Worm (Caenorhabditis elegans): ENCODE results near the gene hosl-1.

hosl-1 gene

ce11 chrX:4588462-4588861 is 48.5 kb upstream of the hosl-1 start, which contains the start of gene lnp-1:
TSS of gene lnp-1 (plus strand) at chrX:4588762.
- TF ChIP-seq daf-16 (GFP tag; optimal IDR thresholded peaks at IDR 0.05): no peak
- TF ChIP-seq daf-16 (tag; optimal IDR thresholded peaks at IDR 0.05): peak; percentile 69
- no peak for TF ChIP-seq nhr-237 (tag; optimal IDR thresholded peaks at IDR 0.05)
- no peak for TF ChIP-seq ctbp-1 (GFP tag; IDR thresholded peaks at IDR 0.05)
- TF ChIP-seq zip-11 (GFP tag; IDR thresholded peaks at IDR 0.05): no peak
- no peak for TF ChIP-seq lin-38 (GFP tag; IDR thresholded peaks at IDR 0.05)

DNA sequence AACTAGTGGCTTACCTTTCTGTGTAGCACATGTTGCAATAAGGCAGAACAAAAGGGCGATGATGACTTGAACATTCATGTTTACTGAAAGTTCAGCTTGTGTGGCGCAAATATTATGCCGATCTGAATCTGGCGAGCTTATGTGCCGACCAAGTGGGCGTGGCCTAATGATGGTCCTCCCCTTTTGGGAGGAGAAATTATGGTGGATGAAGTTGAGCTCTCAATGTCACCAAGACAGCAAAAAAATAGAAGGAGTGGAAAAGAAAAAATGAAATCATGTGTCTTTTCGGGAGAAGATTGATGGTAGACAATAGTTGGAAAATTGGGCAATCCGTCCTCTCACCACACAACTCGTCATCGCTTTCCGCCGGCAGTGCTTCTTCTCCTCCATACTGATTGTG is 44.7 kb upstream of the hosl-1 start, which contains the start of gene flp-12:
flp-12 (minus strand) TSS at position 101 of the 400 bp plus-strand sequence.
- TF ChIP-seq hif-1 (tag; optimal IDR thresholded peaks at IDR 0.05) (no peak), T26A8.4 (GFP tag; IDR thresholded peaks at IDR 0.05) (no peak), nhr-6 (tag; optimal IDR thresholded peaks at IDR 0.05) (no peak), ceh-28 (tag; optimal IDR thresholded peaks at IDR 0.05) (no peak), zfp-3 (GFP tag; conservative IDR thresholded peaks at IDR 0.05) (no peak), duxl-1 (tag; optimal IDR thresholded peaks at IDR 0.05; ENCODE audit: poor library complexity) (no peak), daf-19 (GFP tag; conservative IDR thresholded peaks at IDR 0.05) (no peak), ztf-7 (tag; optimal IDR thresholded peaks at IDR 0.05) (no peak), lin-29 (GFP tag; IDR thresholded peaks at IDR 0.05) (no peak), nhr-48 (tag; optimal IDR thresholded peaks at IDR 0.05) (no peak), ctbp-1 (GFP tag; IDR thresholded peaks at IDR 0.05) (no peak), jun-1 (tag; optimal IDR thresholded peaks at IDR 0.05) (no peak)

DNA sequence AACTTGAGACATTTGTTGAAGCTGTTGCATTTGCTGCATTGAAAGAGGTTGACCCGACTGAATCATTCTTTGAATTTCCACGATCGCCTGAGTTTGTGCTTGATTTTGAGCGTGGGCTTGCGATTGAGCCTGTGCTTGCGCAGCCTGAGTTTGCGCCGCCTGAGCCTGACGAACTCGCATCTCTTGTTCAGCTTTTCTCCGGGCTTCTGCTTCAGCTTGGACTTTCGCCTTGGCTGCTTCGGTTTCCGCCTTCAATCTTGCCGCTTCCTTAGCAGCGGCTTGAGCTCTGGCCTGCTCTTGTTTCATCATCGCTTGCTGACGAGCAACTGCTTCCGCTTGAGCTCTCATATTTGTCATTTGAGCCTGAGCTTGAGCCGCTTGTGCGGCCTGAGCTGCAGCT is 39.5 kb upstream of the hosl-1 start:
- TF ChIP-seq nhr-25 (tag; optimal IDR thresholded peaks at IDR 0.05; ENCODE audit: borderline replicate concordance, insufficient read depth) (no peak), php-3 (GFP tag; IDR thresholded peaks at IDR 0.05) (no peak), Y48G9A.11 (GFP tag; IDR thresholded peaks at IDR 0.05) (no peak), zfp-3 (GFP tag; conservative IDR thresholded peaks at IDR 0.05) (no peak), daf-19 (GFP tag; conservative IDR thresholded peaks at IDR 0.05) (no peak), F37D6.2 (tag; optimal IDR thresholded peaks at IDR 0.05) (no peak), set-16 (GFP tag; IDR thresholded peaks at IDR 0.05) (peak; percentile 81), hmg-1.1 (GFP tag; IDR thresholded peaks at IDR 0.05) (no peak)

ce11 chrX:4599526-4599925 is 37.4 kb upstream of the hosl-1 start:
- TF ChIP-seq spr-1 (tag; optimal IDR thresholded peaks at IDR 0.05) (no peak), ces-1 (GFP tag; optimal IDR thresholded peaks at IDR 0.05) (no peak), ceh-20 (GFP tag; IDR thresholded peaks at IDR 0.05) (no peak), dmd-9 (GFP tag; IDR thresholded peaks at IDR 0.05) (no peak), nhr-111 (GFP tag; optimal IDR thresholded peaks at IDR 0.05) (no peak), aha-1 (tag) (peak; percentile 75), nhr-28 (tag; optimal IDR thresholded peaks at IDR 0.05) (no peak), T20F7.1 (GFP tag; optimal IDR thresholded peaks at IDR 0.05) (no peak), unc-39 (tag; optimal IDR thresholded peaks at IDR 0.05) (no peak)

DNA sequence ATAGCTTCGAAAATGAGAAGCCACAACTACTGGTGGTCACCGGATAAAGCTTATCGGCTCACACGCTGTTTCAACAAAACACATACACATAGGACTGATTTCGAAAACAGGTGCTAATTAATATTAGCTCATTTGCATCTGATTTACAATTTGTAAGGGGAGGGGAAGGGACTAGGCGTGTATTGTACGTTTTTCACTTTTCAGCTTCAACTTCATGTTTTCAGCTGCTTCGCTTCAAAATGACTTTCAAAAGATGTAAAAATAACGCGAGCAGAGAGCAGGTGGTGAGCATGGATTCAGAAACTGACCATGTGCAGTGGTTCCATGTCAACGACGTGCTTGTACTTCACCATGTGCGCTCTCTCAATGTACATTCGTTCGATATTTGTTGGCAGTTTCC is 35.9 kb upstream of the hosl-1 start:
- no peak for TF ChIP-seq mxl-3 (GFP tag; optimal IDR thresholded peaks at IDR 0.05)
- peak in 1 of 2 experiments; percentile 94 for TF ChIP-seq unc-62 (GFP tag; optimal IDR thresholded peaks at IDR 0.05 in 1 of 2)
- no peak for TF ChIP-seq unc-62 (tag; optimal IDR thresholded peaks at IDR 0.05)
